Worm (Caenorhabditis elegans) whole organism, young adult: ENCODE measurements around the gene F26G5.1.

Experiments
- F33H1.4 ChIP-seq: fragments of 200-800 bp; sonication (Bioruptor generic); IDR thresholded peaks from 2 replicates; pipeline ENCODE4 v1.3.6; 2022; ENCODE audit warnings: missing genetic modification reagents, missing genetic modification characterization, missing compliant biosample characterization
- F39B2.1 ChIP-seq: fragments of 200-800 bp; sonication (Bioruptor generic); IDR thresholded peaks from 2 replicates; pipeline ENCODE4 v1.3.6; 2022; ENCODE audit warnings: missing genetic modification reagents, missing genetic modification characterization, missing compliant biosample characterization
- F57A8.1 ChIP-seq: fragments of 200-800 bp; sonication (Bioruptor generic); optimal IDR thresholded peaks from 2 replicates; lab custom pipeline; 2018; ENCODE audit warnings: mild to moderate bottlenecking, missing genetic modification characterization, moderate library complexity, missing compliant biosample characterization
- Y56A3A.18 ChIP-seq: fragments of 200-800 bp; sonication (Bioruptor generic); IDR thresholded peaks from 2 replicates; pipeline ENCODE4 v1.3.6; 2022; ENCODE audit warnings: missing genetic modification reagents, missing genetic modification characterization, missing compliant biosample characterization
- attf-3 ChIP-seq: fragments of 200-800 bp; sonication (Bioruptor generic); conservative IDR thresholded peaks from 2 replicates; pipeline ENCODE4 v1.3.6; 2022; ENCODE audit warnings: missing genetic modification reagents, missing genetic modification characterization, missing compliant biosample characterization
- bed-2 ChIP-seq: fragments of 200-800 bp; sonication (Bioruptor generic); IDR thresholded peaks from 2 replicates; pipeline ENCODE4 v1.3.6; 2022; ENCODE audit warnings: missing genetic modification reagents, missing genetic modification characterization, missing compliant biosample characterization
- cebp-2 ChIP-seq: fragments of 200-800 bp; sonication (Bioruptor generic); IDR thresholded peaks from 2 replicates; pipeline ENCODE4 v1.3.6; 2022; ENCODE audit warnings: missing genetic modification characterization, missing compliant biosample characterization
- ceh-91 ChIP-seq: fragments of 200-800 bp; sonication (Bioruptor generic); IDR thresholded peaks from 2 replicates; pipeline ENCODE4 v1.3.6; 2022; ENCODE audit warnings: missing genetic modification reagents, missing genetic modification characterization, missing compliant biosample characterization
- dpl-1 ChIP-seq: fragments of 150-350 bp; optimal IDR thresholded peaks from 2 replicates; lab custom pipeline; 2014; ENCODE audit warnings: missing biosample characterization, missing genetic modification reagents, missing genetic modification characterization
- efl-1 ChIP-seq: fragments of 150-350 bp; optimal IDR thresholded peaks from 2 replicates; lab custom pipeline; 2014; ENCODE audit warnings: missing biosample characterization, missing genetic modification reagents, missing genetic modification characterization
- egl-44 ChIP-seq: fragments of 200-800 bp; sonication (Bioruptor generic); IDR thresholded peaks from 2 replicates; pipeline ENCODE4 v1.3.6; 2022; ENCODE audit warnings: missing genetic modification reagents, missing genetic modification characterization, missing compliant biosample characterization
- hmg-1.2 ChIP-seq: fragments of 200-800 bp; sonication (Bioruptor generic); IDR thresholded peaks from 2 replicates; pipeline ENCODE4 v1.3.6; 2022; ENCODE audit warnings: missing genetic modification reagents, missing genetic modification characterization, missing compliant biosample characterization
- hrde-1 ChIP-seq: sonication (generic microtip); optimal IDR thresholded peaks from 2 replicates; lab custom pipeline; 2016; ENCODE audit warnings: missing genetic modification characterization, mild to moderate bottlenecking, missing compliant biosample characterization, moderate library complexity, missing genotype, missing genetic modification reagents, borderline replicate concordance
- let-607 ChIP-seq, 2 experiments: fragments of 200-800 bp in 1 of 2; sonication (Bioruptor generic) in 1 of 2; sonication (generic microtip) in 1 of 2; optimal IDR thresholded peaks; 2 replicates each; lab custom pipeline; 2016 to 2018; ENCODE audit warnings: mild to moderate bottlenecking in 2 of 2, missing compliant biosample characterization in 2 of 2, missing genetic modification characterization in 2 of 2, moderate library complexity in 2 of 2, missing genotype in 1 of 2
- lin-35 ChIP-seq, 3 experiments: fragments of 150-350 bp in 2 of 3; sonication (generic microtip) in 1 of 3; optimal IDR thresholded peaks; 2 replicates each; lab custom pipeline; 2014 to 2018; ENCODE audit warnings: missing biosample characterization in 3 of 3, missing genetic modification characterization in 3 of 3, missing genetic modification reagents in 3 of 3
- lir-1 ChIP-seq: fragments of 200-800 bp; sonication (Bioruptor generic); conservative IDR thresholded peaks from 2 replicates; pipeline ENCODE4 v1.3.6; 2022; ENCODE audit warnings: missing genetic modification reagents, missing genetic modification characterization, missing compliant biosample characterization
- madf-3 ChIP-seq: fragments of 200-800 bp; sonication (Bioruptor generic); IDR thresholded peaks from 2 replicates; pipeline ENCODE4 v1.3.6; 2022; ENCODE audit warnings: missing genetic modification reagents, missing genetic modification characterization, missing compliant biosample characterization
- madf-6 ChIP-seq: fragments of 200-800 bp; sonication (Bioruptor generic); IDR thresholded peaks from 2 replicates; pipeline ENCODE4 v1.3.6; 2022; ENCODE audit warnings: missing genetic modification reagents, missing genetic modification characterization, missing compliant biosample characterization
- madf-8 ChIP-seq: fragments of 200-800 bp; sonication (Bioruptor generic); conservative IDR thresholded peaks from 2 replicates; pipeline ENCODE4 v1.3.6; 2022; ENCODE audit warnings: missing genetic modification reagents, missing genetic modification characterization, missing compliant biosample characterization
- mcd-1 ChIP-seq: fragments of 200-800 bp; sonication (Bioruptor generic); IDR thresholded peaks from 2 replicates; pipeline ENCODE4 v1.3.6; 2022; ENCODE audit warnings: missing genetic modification reagents, missing genetic modification characterization, missing compliant biosample characterization
- nfya-2 ChIP-seq: fragments of 200-800 bp; sonication (Bioruptor generic); IDR thresholded peaks from 2 replicates; pipeline ENCODE4 v1.3.6; 2022; ENCODE audit warnings: missing genetic modification reagents, missing genetic modification characterization, missing compliant biosample characterization
- nfyb-1 ChIP-seq: fragments of 200-800 bp; sonication (Bioruptor generic); IDR thresholded peaks from 2 replicates; pipeline ENCODE4 v1.3.6; 2022; ENCODE audit warnings: missing genetic modification reagents, missing genetic modification characterization, missing compliant biosample characterization
- nhr-90 ChIP-seq: sonication (generic microtip); optimal IDR thresholded peaks from 2 replicates; lab custom pipeline; 2016; ENCODE audit warnings: missing genotype, mild to moderate bottlenecking, missing genetic modification characterization, missing compliant biosample characterization
- pha-4 ChIP-seq: fragments of 150-350 bp; sonication (generic microtip); optimal IDR thresholded peaks from 2 replicates; lab custom pipeline; 2014; ENCODE audit warnings: missing biosample characterization, missing genetic modification reagents, missing genetic modification characterization
- rpc-1 ChIP-seq, 2 experiments: fragments of 150-350 bp in 1 of 2; sonication (generic microtip) in 1 of 2; optimal IDR thresholded peaks; 2 replicates each; lab custom pipeline; 2014 to 2018; ENCODE audit warnings: missing biosample characterization in 1 of 2, missing genetic modification characterization in 1 of 2, missing genetic modification reagents in 1 of 2, missing genotype in 1 of 2
- snpc-1.1 ChIP-seq: sonication (generic microtip); optimal IDR thresholded peaks from 2 replicates; lab custom pipeline; 2017; ENCODE audit warnings: missing genetic modification characterization, mild to moderate bottlenecking, missing compliant biosample characterization, antibody characterized with exemption, moderate library complexity, missing genotype, missing genetic modification reagents; ENCODE audit not compliant: insufficient read depth
- snpc-4 ChIP-seq, 5 experiments: fragments of 150-350 bp in 1 of 5; sonication (generic microtip) in 4 of 5; optimal IDR thresholded peaks; 2 replicates each; lab custom pipeline; 2014 to 2018; ENCODE audit warnings: missing genetic modification characterization in 5 of 5, missing biosample characterization in 3 of 5, antibody characterized with exemption in 2 of 5, mild to moderate bottlenecking in 2 of 5, missing compliant biosample characterization in 2 of 5, missing genotype in 2 of 5, moderate library complexity in 2 of 5, missing genetic modification reagents in 1 of 5
- tlf-1 ChIP-seq: fragments of 200-800 bp; sonication (Bioruptor generic); optimal IDR thresholded peaks from 2 replicates; lab custom pipeline; 2018; ENCODE audit warnings: mild to moderate bottlenecking, missing genetic modification characterization, missing compliant biosample characterization
- unc-130 ChIP-seq: sonication (generic microtip); optimal IDR thresholded peaks from 2 replicates; lab custom pipeline; 2016; ENCODE audit warnings: missing genetic modification reagents, missing genetic modification characterization, missing compliant biosample characterization
- xnd-1 ChIP-seq: sonication (generic microtip); optimal IDR thresholded peaks from 2 replicates; lab custom pipeline; 2016; ENCODE audit warnings: missing genotype, missing genetic modification reagents, missing genetic modification characterization, missing compliant biosample characterization
- zim-3 ChIP-seq: sonication (generic microtip); optimal IDR thresholded peaks from 2 replicates; lab custom pipeline; 2017; ENCODE audit warnings: mild to moderate bottlenecking, missing genetic modification characterization, moderate library complexity, missing compliant biosample characterization

The F26G5.1 gene

ce11 chrV:4975140-4975539 is at the start of gene F26G5.1:
Gene F26G5.1, plus strand, starts transcription at chrV:4975478.
- no peak for TF ChIP-seq nhr-90
- peak; percentile 75 for TF ChIP-seq efl-1 (GFP tag; lab: Kevin White, UChicago)
- TF ChIP-seq F33H1.4 (GFP tag; lab: Robert Waterston, UW): peak; percentile 29; the same call in 1 of the 2 replicates
- peak; percentile 26 for TF ChIP-seq xnd-1 (tag; lab: Kevin White, UChicago)
- peak; percentile 33 for TF ChIP-seq dpl-1
- no peak for TF ChIP-seq Y56A3A.18 (GFP tag; lab: Robert Waterston, UW)
- no peak for TF ChIP-seq lin-35 (GFP tag; optimal IDR thresholded peaks at IDR 0.05; lab: Kevin White, UChicago)
- TF ChIP-seq hmg-1.2: peak; percentile 22; the same call in 1 of the 2 replicates
- TF ChIP-seq cebp-2: no peak
- TF ChIP-seq egl-44 (GFP tag; lab: Robert Waterston, UW): no peak
- TF ChIP-seq madf-8 (GFP tag; lab: Robert Waterston, UW): peak; percentile 65
- TF ChIP-seq madf-6 (GFP tag; lab: Robert Waterston, UW): peak; percentile 86

- TF ChIP-seq F57A8.1 (no peak), snpc-1.1 (tag; lab: Kevin White, UChicago) (no peak)
These were observed 48.9 kb upstream of the F26G5.1 start, which contains the start of gene srh-21 for ce11 chrV:4926371-4926770. Gene srh-21, plus strand, starts transcription at chrV:4926671.

- TF ChIP-seq ceh-91 (no peak), attf-3 (GFP tag; lab: Robert Waterston, UW) (no peak), unc-130 (GFP tag; lab: Kevin White, UChicago) (no peak), rpc-1 (optimal IDR thresholded peaks at IDR 0.05; lab: Kevin White, UChicago) (no peak), rpc-1 (tag; optimal IDR thresholded peaks at IDR 0.05; lab: Kevin White, UChicago) (no peak)
These were observed 45.4 kb upstream of the F26G5.1 start, which contains the start of gene str-205 for ce11 chrV:4929842-4930241. Gene str-205, minus strand, starts transcription at chrV:4929942.

ce11 chrV:4932814-4933213 is 42.5 kb upstream of the F26G5.1 start, which contains the start of gene C02E7.10:
Gene C02E7.10, minus strand, starts transcription at chrV:4933045.
- TF ChIP-seq bed-2 (no peak), lir-1 (no peak), F57A8.1 (no peak), pha-4 (tag; lab: Kevin White, UChicago) (no peak), snpc-4 (GFP tag; optimal IDR thresholded peaks at IDR 0.05; lab: Kevin White, UChicago) (no peak), snpc-4 (tag; optimal IDR thresholded peaks at IDR 0.05; lab: Kevin White, UChicago) (no peak), zim-3 (no peak), nfya-2 (GFP tag; lab: Robert Waterston, UW) (no peak), hrde-1 (tag; lab: Kevin White, UChicago) (no peak), F39B2.1 (GFP tag; lab: Robert Waterston, UW) (no peak), madf-3 (GFP tag; lab: Robert Waterston, UW) (no peak), tlf-1 (GFP tag; lab: Kevin White, UChicago) (no peak), mcd-1 (GFP tag; lab: Robert Waterston, UW) (no peak), nfyb-1 (GFP tag; lab: Robert Waterston, UW) (no peak), rpc-1 (optimal IDR thresholded peaks at IDR 0.05; lab: Kevin White, UChicago) (no peak), rpc-1 (tag; optimal IDR thresholded peaks at IDR 0.05; lab: Kevin White, UChicago) (no peak), let-607 (tag; optimal IDR thresholded peaks at IDR 0.05; lab: Kevin White, UChicago) (no peak), dpl-1 (no peak)
